Fruit fly (Drosophila melanogaster): ENCODE results near the gene Gr77a.

Gene Gr77a

DNA sequence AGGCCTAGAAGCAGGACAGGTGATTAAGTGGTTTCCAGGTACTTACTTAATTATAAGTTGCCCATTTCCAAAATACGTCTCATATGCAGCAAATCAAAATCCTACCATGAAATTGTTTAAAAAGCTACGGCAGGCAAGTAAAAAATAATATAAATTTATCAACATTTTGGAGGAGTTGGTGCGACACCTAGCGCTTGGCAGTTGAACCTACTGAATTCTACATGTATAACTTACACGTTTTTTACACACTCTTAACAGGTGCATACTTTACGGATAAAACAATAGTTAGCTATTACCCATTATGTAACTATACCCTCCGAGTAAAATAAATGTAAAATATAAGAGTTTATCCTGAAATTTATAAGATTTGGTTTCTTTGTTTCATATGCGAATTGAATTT lies 27.8 kb downstream of the Gr77a start (continued):
- TF ChIP-seq fd64A (GFP tag; optimal IDR thresholded peaks at IDR 0.05), result no peak
- peak; percentile 63 for TF ChIP-seq CG9817 (tag; optimal IDR thresholded peaks at IDR 0.05)
- peak; percentile 67; the same call in 2 of the 3 replicates for TF ChIP-seq knrl (GFP tag; IDR thresholded peaks at IDR 0.05; ENCODE audit: partially characterized antibody)
- TF ChIP-seq BEAF-32 (GFP tag; optimal IDR thresholded peaks at IDR 0.05), result no peak
- no peak for TF ChIP-seq CG10274 (GFP tag; optimal IDR thresholded peaks at IDR 0.05)
- TF ChIP-seq da (GFP tag; optimal IDR thresholded peaks at IDR 0.05), result no peak
- no peak; the same call in 2 of the 3 replicates for TF ChIP-seq ken (GFP tag; IDR thresholded peaks at IDR 0.05)
- TF ChIP-seq gt (GFP tag; IDR thresholded peaks at IDR 0.05), result no peak
- no peak for TF ChIP-seq CG32772 (GFP tag; IDR thresholded peaks at IDR 0.05)
- peak; percentile 34 for TF ChIP-seq CG1529 (GFP tag; optimal IDR thresholded peaks at IDR 0.05)
- TF ChIP-seq slp2 (GFP tag; optimal IDR thresholded peaks at IDR 0.05), result peak; percentile 61
- peak; percentile 28 to 55 for TF ChIP-seq dpn (GFP tag; optimal IDR thresholded peaks at IDR 0.05)
- TF ChIP-seq Dp (GFP tag; optimal IDR thresholded peaks at IDR 0.05), result no peak
- peak; percentile 76 for TF ChIP-seq CG1603 (tag; optimal IDR thresholded peaks at IDR 0.05)
- TF ChIP-seq Spps (tag; optimal IDR thresholded peaks at IDR 0.05), result peak; percentile 2
- TF ChIP-seq Dad (GFP tag; optimal IDR thresholded peaks at IDR 0.05), result peak; percentile 51
- TF ChIP-seq CG33213 (GFP tag; optimal IDR thresholded peaks at IDR 0.05), result peak; percentile 77
- TF ChIP-seq schlank (tag; optimal IDR thresholded peaks at IDR 0.05), result peak; percentile 9
- no peak for TF ChIP-seq CG3726 (GFP tag; IDR thresholded peaks at IDR 0.05)
- TF ChIP-seq CG7963 (GFP tag; IDR thresholded peaks at IDR 0.05; ENCODE audit: partially characterized antibody), result no peak
- TF ChIP-seq nom (GFP tag; optimal IDR thresholded peaks at IDR 0.05), result no peak
- no peak for TF ChIP-seq MTF-1 (GFP tag; optimal IDR thresholded peaks at IDR 0.05; ENCODE audit: borderline replicate concordance)
- peak; percentile 51 for TF ChIP-seq CG17385 (GFP tag; optimal IDR thresholded peaks at IDR 0.05)
- no peak for TF ChIP-seq CG17612 (GFP tag; IDR thresholded peaks at IDR 0.05)
- TF ChIP-seq Myb (GFP tag; optimal IDR thresholded peaks at IDR 0.05), result peak; percentile 20
- peak; percentile 44 for TF ChIP-seq Side (GFP tag; optimal IDR thresholded peaks at IDR 0.05)
- peak; percentile 86 for TF ChIP-seq ci (GFP tag; IDR thresholded peaks at IDR 0.05)
- no peak; the same call in 1 of the 2 replicates for TF ChIP-seq Drgx (GFP tag; IDR thresholded peaks at IDR 0.05)
- no peak for TF ChIP-seq exex (tag; optimal IDR thresholded peaks at IDR 0.05)
- peak; percentile 26 for TF ChIP-seq tio (GFP tag; optimal IDR thresholded peaks at IDR 0.05)
- TF ChIP-seq dysf (GFP tag; IDR thresholded peaks at IDR 0.05), result peak; percentile 47; the same call in 2 of the 3 replicates
- TF ChIP-seq Aef1 (GFP tag; IDR thresholded peaks at IDR 0.05), result no peak
- peak in 1 of 2 experiments; percentile 5 for TF ChIP-seq crp (GFP tag; optimal IDR thresholded peaks at IDR 0.05)
- peak; percentile 0 for TF ChIP-seq CG7928 (GFP tag; optimal IDR thresholded peaks at IDR 0.05)
- no peak for TF ChIP-seq D19A (tag; optimal IDR thresholded peaks at IDR 0.05)
- peak; percentile 24 for TF ChIP-seq CG9876 (GFP tag; optimal IDR thresholded peaks at IDR 0.05)
- no peak for TF ChIP-seq dimm (GFP tag; IDR thresholded peaks at IDR 0.05)
- no peak for TF ChIP-seq ERR (GFP tag; optimal IDR thresholded peaks at IDR 0.05)
- TF ChIP-seq Atf-2 (GFP tag; optimal IDR thresholded peaks at IDR 0.05), result peak; percentile 60
- no peak for TF ChIP-seq CG12744 (GFP tag; optimal IDR thresholded peaks at IDR 0.05)
- TF ChIP-seq Optix (GFP tag; IDR thresholded peaks at IDR 0.05), result no peak
- TF ChIP-seq CG4730 (GFP tag; IDR thresholded peaks at IDR 0.05), result peak; percentile 45
- peak; percentile 35 for TF ChIP-seq dmrt99B (tag; optimal IDR thresholded peaks at IDR 0.05)
- TF ChIP-seq NC2β (GFP tag; optimal IDR thresholded peaks at IDR 0.05), result peak; percentile 35
- peak; percentile 28 for TF ChIP-seq Ssrp (tag; optimal IDR thresholded peaks at IDR 0.05)
- TF ChIP-seq Deaf1 (tag; optimal IDR thresholded peaks at IDR 0.05), result peak; percentile 11
- peak; percentile 55 for TF ChIP-seq Chrac-16 (GFP tag; optimal IDR thresholded peaks at IDR 0.05)
- peak; percentile 41 for TF ChIP-seq trem (tag; optimal IDR thresholded peaks at IDR 0.05)
- peak; percentile 45 for TF ChIP-seq Lpt (GFP tag; optimal IDR thresholded peaks at IDR 0.05)
- TF ChIP-seq CG2116 (GFP tag; optimal IDR thresholded peaks at IDR 0.05), result peak; percentile 34
- peak; percentile 41 for TF ChIP-seq maf-S (GFP tag; optimal IDR thresholded peaks at IDR 0.05)
